Worm (Caenorhabditis elegans) whole organism, late embryonic: Measurements from ENCODE around the gene ttr-37.

Experiments used
- K02D7.2 ChIP-seq: sonication (generic microtip); optimal IDR thresholded peaks from 2 replicates; lab custom pipeline; 2017; ENCODE audit warnings: mild to moderate bottlenecking, missing genetic modification characterization, missing compliant biosample characterization
- K09A11.1 ChIP-seq: sonication (generic microtip); optimal IDR thresholded peaks from 2 replicates; lab custom pipeline; 2017; ENCODE audit warnings: antibody characterized with exemption, mild to moderate bottlenecking, missing genetic modification characterization, missing compliant biosample characterization; ENCODE audit not compliant: insufficient read depth
- ama-1 ChIP-seq: fragments of 150-350 bp; optimal IDR thresholded peaks from 2 replicates; lab custom pipeline; 2014
- ceh-18 ChIP-seq: sonication (generic microtip); optimal IDR thresholded peaks from 2 replicates; lab custom pipeline; 2016; ENCODE audit warnings: missing genetic modification characterization, missing compliant biosample characterization
- ceh-19 ChIP-seq: fragments of 200-800 bp; sonication (Bioruptor generic); optimal IDR thresholded peaks from 2 replicates; lab custom pipeline; 2018; ENCODE audit warnings: mild to moderate bottlenecking, missing genetic modification characterization, missing compliant biosample characterization
- ceh-2 ChIP-seq: sonication (generic microtip); optimal IDR thresholded peaks from 2 replicates; lab custom pipeline; 2016; ENCODE audit warnings: missing genotype, missing genetic modification characterization, missing compliant biosample characterization
- ceh-24 ChIP-seq: sonication (generic microtip); optimal IDR thresholded peaks from 2 replicates; lab custom pipeline; 2016; ENCODE audit warnings: mild to moderate bottlenecking, missing genetic modification characterization, missing compliant biosample characterization
- ceh-31 ChIP-seq: sonication (generic microtip); optimal IDR thresholded peaks from 2 replicates; lab custom pipeline; 2016; ENCODE audit warnings: missing genetic modification characterization, missing compliant biosample characterization
- ceh-45 ChIP-seq: fragments of 200-800 bp; sonication (Bioruptor generic); IDR thresholded peaks from 2 replicates; pipeline ENCODE4 v1.3.6; 2022; ENCODE audit warnings: missing genetic modification reagents, missing genetic modification characterization, missing compliant biosample characterization
- ceh-48 ChIP-seq: sonication (generic microtip); optimal IDR thresholded peaks from 2 replicates; lab custom pipeline; 2016; ENCODE audit warnings: missing genetic modification characterization, inconsistent platforms, missing compliant biosample characterization
- dmd-4 ChIP-seq: sonication (generic microtip); optimal IDR thresholded peaks from 2 replicates; lab custom pipeline; 2016; ENCODE audit warnings: borderline replicate concordance, missing genetic modification characterization, missing compliant biosample characterization
- dve-1 ChIP-seq: sonication (generic microtip); optimal IDR thresholded peaks from 2 replicates; lab custom pipeline; 2017; ENCODE audit warnings: antibody characterized with exemption, mild to moderate bottlenecking, missing genetic modification characterization, missing compliant biosample characterization
- elt-2 ChIP-seq: sonication (generic microtip); optimal IDR thresholded peaks from 2 replicates; lab custom pipeline; 2016; ENCODE audit warnings: missing genetic modification reagents, missing genetic modification characterization, missing compliant biosample characterization
- elt-4 ChIP-seq: sonication (generic microtip); optimal IDR thresholded peaks from 2 replicates; lab custom pipeline; 2016; ENCODE audit warnings: missing genetic modification characterization, missing compliant biosample characterization
- ets-4 ChIP-seq: sonication (generic microtip); optimal IDR thresholded peaks from 2 replicates; lab custom pipeline; 2016; ENCODE audit warnings: missing genetic modification characterization, missing compliant biosample characterization
- fkh-10 ChIP-seq: fragments of 150-350 bp; optimal IDR thresholded peaks from 2 replicates; lab custom pipeline; 2014; ENCODE audit warnings: missing biosample characterization, missing genetic modification reagents, missing genetic modification characterization
- fkh-6 ChIP-seq: sonication (generic microtip); optimal IDR thresholded peaks from 2 replicates; lab custom pipeline; 2016; ENCODE audit warnings: missing genetic modification characterization, missing compliant biosample characterization
- hlh-30 ChIP-seq: sonication (generic microtip); optimal IDR thresholded peaks from 2 replicates; lab custom pipeline; 2017; ENCODE audit warnings: antibody characterized with exemption, missing genetic modification characterization, missing compliant biosample characterization; ENCODE audit not compliant: insufficient read depth
- hlh-8 ChIP-seq: sonication (generic microtip); optimal IDR thresholded peaks from 2 replicates; lab custom pipeline; 2016; ENCODE audit warnings: missing genotype, missing genetic modification characterization, missing compliant biosample characterization
- madf-2 ChIP-seq: sonication (generic microtip); optimal IDR thresholded peaks from 2 replicates; lab custom pipeline; 2017; ENCODE audit warnings: missing genetic modification characterization, missing compliant biosample characterization
- nfya-1 ChIP-seq: sonication (generic microtip); optimal IDR thresholded peaks from 2 replicates; lab custom pipeline; 2017; ENCODE audit warnings: missing genetic modification characterization, mild to moderate bottlenecking, missing compliant biosample characterization, antibody characterized with exemption, moderate library complexity
- npax-4 ChIP-seq: sonication (generic microtip); optimal IDR thresholded peaks from 2 replicates; lab custom pipeline; 2016; ENCODE audit warnings: missing genetic modification characterization, missing compliant biosample characterization
- odd-2 ChIP-seq: sonication (generic microtip); optimal IDR thresholded peaks from 2 replicates; lab custom pipeline; 2017; ENCODE audit warnings: antibody characterized with exemption, mild to moderate bottlenecking, missing genetic modification characterization, missing compliant biosample characterization
- pat-9 ChIP-seq: fragments of 200-800 bp; sonication (Bioruptor generic); optimal IDR thresholded peaks from 2 replicates; lab custom pipeline; 2018; ENCODE audit warnings: mild to moderate bottlenecking, missing genetic modification characterization, moderate library complexity, missing compliant biosample characterization
- pax-1 ChIP-seq: fragments of 150-350 bp; optimal IDR thresholded peaks from 2 replicates; lab custom pipeline; 2014; ENCODE audit warnings: missing biosample characterization, missing genetic modification characterization
- pha-2 ChIP-seq: sonication (generic microtip); optimal IDR thresholded peaks from 2 replicates; lab custom pipeline; 2017; ENCODE audit warnings: mild to moderate bottlenecking, missing genetic modification characterization, missing compliant biosample characterization
- pha-4 ChIP-seq: fragments of 150-350 bp; optimal IDR thresholded peaks from 2 replicates; lab custom pipeline; 2018; ENCODE audit warnings: missing biosample characterization, missing genetic modification reagents, missing genetic modification characterization
- pqm-1 ChIP-seq: sonication (generic microtip); optimal IDR thresholded peaks from 2 replicates; lab custom pipeline; 2016; ENCODE audit warnings: missing genetic modification characterization, missing compliant biosample characterization
- ref-2 ChIP-seq: sonication (generic microtip); optimal IDR thresholded peaks from 2 replicates; lab custom pipeline; 2016; ENCODE audit warnings: missing genetic modification characterization, missing compliant biosample characterization
- rnt-1 ChIP-seq: sonication (generic microtip); optimal IDR thresholded peaks from 2 replicates; lab custom pipeline; 2016; ENCODE audit warnings: missing genetic modification characterization, missing compliant biosample characterization
- sdc-2 ChIP-seq: sonication (generic microtip); optimal IDR thresholded peaks from 2 replicates; lab custom pipeline; 2016; ENCODE audit warnings: missing genotype, missing genetic modification characterization, missing compliant biosample characterization
- tbx-2 ChIP-seq: sonication (generic microtip); optimal IDR thresholded peaks from 2 replicates; lab custom pipeline; 2016; ENCODE audit warnings: missing genetic modification characterization, missing compliant biosample characterization
- unc-3 ChIP-seq, 2 experiments: fragments of 200-800 bp in 1 of 2; sonication (Bioruptor generic) in 1 of 2; sonication (generic microtip) in 1 of 2; conservative IDR thresholded peaks in 1 of 2; optimal IDR thresholded peaks in 1 of 2; 2 replicates each; pipeline versions ENCODE4 v1.3.6 to Lab custom; 2016 to 2022; ENCODE audit warnings: missing compliant biosample characterization in 2 of 2, missing genetic modification characterization in 2 of 2, missing genetic modification reagents in 1 of 2
- unc-42 ChIP-seq: sonication (generic microtip); optimal IDR thresholded peaks from 2 replicates; lab custom pipeline; 2016; ENCODE audit warnings: missing genotype, missing genetic modification characterization, missing compliant biosample characterization
- zip-5 ChIP-seq: sonication (generic microtip); optimal IDR thresholded peaks from 2 replicates; lab custom pipeline; 2016; ENCODE audit warnings: missing genetic modification characterization, missing compliant biosample characterization
- ztf-16 ChIP-seq: sonication (generic microtip); optimal IDR thresholded peaks from 2 replicates; lab custom pipeline; 2017; ENCODE audit warnings: missing genetic modification characterization, missing compliant biosample characterization

The ttr-37 gene

ce11 chrX:1338906-1339673, 2.1 kb upstream of the ttr-37 start:
- TF ChIP-seq ceh-48 (peak; percentile 56), pat-9 (tag; lab: Kevin White, UChicago) (no peak), ceh-19 (GFP tag; lab: Kevin White, UChicago) (no peak), ceh-31 (tag; lab: Kevin White, UChicago) (no peak), K02D7.2 (tag; lab: Kevin White, UChicago) (no peak), sdc-2 (tag; lab: Kevin White, UChicago) (peak; percentile 96)

ce11 chrX:1337834-1338233, 859 bp upstream of the ttr-37 start:
- TF ChIP-seq odd-2 (tag; lab: Kevin White, UChicago) (no peak), tbx-2 (no peak)

ce11 chrX:1329847-1330246, 7.1 kb downstream of the ttr-37 start, which contains the start of gene F21E9.2:
Gene F21E9.2 (minus strand): TSS chrX:1329947.
- TF ChIP-seq unc-3 (GFP tag; conservative IDR thresholded peaks at IDR 0.05; lab: Robert Waterston, UW) (no peak), unc-3 (tag; optimal IDR thresholded peaks at IDR 0.05; lab: Kevin White, UChicago) (no peak), fkh-10 (no peak), pqm-1 (tag; lab: Kevin White, UChicago) (no peak), elt-4 (tag; lab: Kevin White, UChicago) (no peak), elt-2 (no peak), hlh-30 (tag; lab: Kevin White, UChicago) (no peak), ceh-2 (tag; lab: Kevin White, UChicago) (no peak), dmd-4 (tag; lab: Kevin White, UChicago) (no peak)

DNA sequence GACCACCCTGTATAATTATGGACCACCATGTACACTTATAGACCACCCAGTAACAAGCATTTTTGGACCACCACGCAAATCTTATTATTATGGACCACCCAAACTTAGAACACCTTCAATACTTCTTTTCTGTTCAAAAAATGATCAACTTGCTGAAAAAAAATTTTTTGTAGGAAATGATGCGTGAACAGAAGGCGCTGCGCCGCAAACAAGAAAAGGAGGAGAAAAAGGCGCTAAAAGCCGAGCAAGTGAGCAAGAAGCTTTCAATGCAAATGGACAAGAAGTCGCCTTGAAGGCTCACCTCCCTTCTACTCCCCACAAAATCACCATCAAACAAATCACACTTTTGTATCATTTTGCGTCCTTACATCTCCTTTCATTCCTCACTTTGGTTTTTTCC, 9.8 kb downstream of the ttr-37 start:
- TF ChIP-seq hlh-30 (tag; lab: Kevin White, UChicago) (no peak), pha-2 (tag; lab: Kevin White, UChicago) (no peak), zip-5 (tag; lab: Kevin White, UChicago) (no peak), fkh-6 (tag; lab: Kevin White, UChicago) (no peak), unc-42 (tag; lab: Kevin White, UChicago) (no peak), sdc-2 (tag; lab: Kevin White, UChicago) (no peak), pha-4 (tag; lab: Kevin White, UChicago) (no peak), pat-9 (tag; lab: Kevin White, UChicago) (no peak), hlh-8 (no peak), fkh-10 (no peak)

ce11 chrX:1322997-1323396, 14.0 kb downstream of the ttr-37 start:
- TF ChIP-seq ceh-24 = no peak
- peak; percentile 69 for TF ChIP-seq ceh-31 (tag; lab: Kevin White, UChicago)
- TF ChIP-seq dmd-4 (tag; lab: Kevin White, UChicago) = no peak
- TF ChIP-seq K09A11.1 (tag; lab: Kevin White, UChicago) = peak; percentile 18
- TF ChIP-seq tbx-2 = peak; percentile 28
- TF ChIP-seq nfya-1 (tag; lab: Kevin White, UChicago) = peak; percentile 58
- TF ChIP-seq madf-2 = peak; percentile 4
- no peak for TF ChIP-seq ceh-19 (GFP tag; lab: Kevin White, UChicago)
- TF ChIP-seq unc-42 (tag; lab: Kevin White, UChicago) = peak; percentile 97
- peak; percentile 44 for TF ChIP-seq ref-2 (tag; lab: Kevin White, UChicago)
- TF ChIP-seq sdc-2 (tag; lab: Kevin White, UChicago) = peak; percentile 98
- TF ChIP-seq rnt-1 (tag; lab: Kevin White, UChicago) = peak; percentile 6
- peak; percentile 36 for TF ChIP-seq ceh-18 (tag; lab: Kevin White, UChicago)

DNA sequence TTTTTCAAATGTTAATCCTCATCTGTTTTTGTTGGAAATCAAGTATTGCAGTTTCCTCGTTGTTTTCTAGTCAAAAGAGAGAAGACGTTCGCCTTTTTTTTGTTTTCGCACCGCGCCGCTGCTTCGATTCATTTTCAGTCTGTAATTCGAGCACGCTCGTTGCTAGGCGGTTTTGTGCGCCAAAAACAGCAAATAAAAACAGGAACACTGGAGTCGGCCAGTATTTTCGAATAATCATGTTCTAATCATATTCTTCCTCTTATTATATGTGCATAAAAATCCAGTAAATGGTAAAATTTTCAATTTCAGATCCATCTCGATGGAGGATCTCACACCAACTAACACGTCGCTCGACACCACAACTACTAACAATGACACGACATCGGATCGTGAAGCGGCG, 15.9 kb downstream of the ttr-37 start, which contains the start of gene pdk-1:
TSS of gene pdk-1 (plus strand) at position 301 of the 400 bp plus-strand sequence.
- TF ChIP-seq ets-4 (tag; lab: Kevin White, UChicago) = no peak
- TF ChIP-seq pqm-1 (tag; lab: Kevin White, UChicago) = no peak
- TF ChIP-seq elt-2 = no peak
- TF ChIP-seq ztf-16 = no peak
- TF ChIP-seq pax-1 (tag; lab: Kevin White, UChicago) = no peak
- no peak for TF ChIP-seq fkh-10
- no peak for TF ChIP-seq ceh-45
- TF ChIP-seq ama-1 (lab: Kevin White, UChicago) = no peak
- TF ChIP-seq dve-1 (tag; lab: Kevin White, UChicago) = no peak
- TF ChIP-seq ceh-18 (tag; lab: Kevin White, UChicago) = no peak
- TF ChIP-seq pha-2 (tag; lab: Kevin White, UChicago) = no peak
- no peak for TF ChIP-seq npax-4 (tag; lab: Kevin White, UChicago)
